Worm (Caenorhabditis elegans): Measurements from ENCODE around the gene srgp-1.

- no peak for TF ChIP-seq T22C8.4 (GFP tag; IDR thresholded peaks at IDR 0.05)
- TF ChIP-seq ref-1 (GFP tag; conservative IDR thresholded peaks at IDR 0.05) = no peak
- no peak for TF ChIP-seq ztf-23 (GFP tag; IDR thresholded peaks at IDR 0.05)
Observed at ce11 chrIV:11565022-11565421, 5.3 kb upstream of the srgp-1 start.
